Fruit fly (Drosophila melanogaster): ENCODE measurements around the gene GckIII.

The GckIII gene

dm6 chr3R:17081359-17081935 is 3.9 kb upstream of the GckIII start (continued):
- no peak for TF ChIP-seq CG9727 (GFP tag; optimal IDR thresholded peaks at IDR 0.05)
- no peak for TF ChIP-seq Hr3 (GFP tag; optimal IDR thresholded peaks at IDR 0.05)
- TF ChIP-seq grn (GFP tag; optimal IDR thresholded peaks at IDR 0.05) = no peak
- no peak for TF ChIP-seq Fer3 (tag; optimal IDR thresholded peaks at IDR 0.05)
- TF ChIP-seq Awh (GFP tag; IDR thresholded peaks at IDR 0.05) = no peak
- peak; percentile 9 for TF ChIP-seq CG9437 (GFP tag; optimal IDR thresholded peaks at IDR 0.05)
- no peak for TF ChIP-seq amos (GFP tag; IDR thresholded peaks at IDR 0.05; ENCODE audit: partially characterized antibody)
- TF ChIP-seq CG12659 (GFP tag; optimal IDR thresholded peaks at IDR 0.05) = no peak
- no peak for TF ChIP-seq CG18619 (GFP tag; optimal IDR thresholded peaks at IDR 0.05)
- TF ChIP-seq CG3847 (GFP tag; IDR thresholded peaks at IDR 0.05) = no peak
- TF ChIP-seq ken (GFP tag; IDR thresholded peaks at IDR 0.05) = no peak
- TF ChIP-seq Lim3 (GFP tag; IDR thresholded peaks at IDR 0.05) = no peak
- TF ChIP-seq Scr (GFP tag; IDR thresholded peaks at IDR 0.05; ENCODE audit: partially characterized antibody) = no peak
- no peak for TF ChIP-seq gcm2 (GFP tag; optimal IDR thresholded peaks at IDR 0.05)
- no peak for TF ChIP-seq ara (GFP tag; IDR thresholded peaks at IDR 0.05)
- no peak for TF ChIP-seq corto (GFP tag; optimal IDR thresholded peaks at IDR 0.05)
- TF ChIP-seq CG15514 (GFP tag; optimal IDR thresholded peaks at IDR 0.05) = no peak
- TF ChIP-seq BEAF-32 (GFP tag; optimal IDR thresholded peaks at IDR 0.05) = no peak
- no peak for TF ChIP-seq Dip3 (GFP tag; optimal IDR thresholded peaks at IDR 0.05)
- no peak for TF ChIP-seq chn (GFP tag; optimal IDR thresholded peaks at IDR 0.05)
- TF ChIP-seq Dek (tag; optimal IDR thresholded peaks at IDR 0.05) = no peak
- TF ChIP-seq CG3163 (GFP tag; optimal IDR thresholded peaks at IDR 0.05) = no peak
- TF ChIP-seq CG6765 (GFP tag; optimal IDR thresholded peaks at IDR 0.05) = no peak
- TF ChIP-seq so (GFP tag; IDR thresholded peaks at IDR 0.05) = no peak
- TF ChIP-seq stc (GFP tag; IDR thresholded peaks at IDR 0.05) = no peak
- TF ChIP-seq fu2 (GFP tag; optimal IDR thresholded peaks at IDR 0.05) = no peak
- no peak for TF ChIP-seq Atf3 (GFP tag; optimal IDR thresholded peaks at IDR 0.05)
- TF ChIP-seq CG6254 (GFP tag; optimal IDR thresholded peaks at IDR 0.05) = peak; percentile 9
- no peak for TF ChIP-seq CG10654 (GFP tag; optimal IDR thresholded peaks at IDR 0.05)
- TF ChIP-seq Nf-YB (GFP tag; optimal IDR thresholded peaks at IDR 0.05) = no peak
- no peak for TF ChIP-seq bbx (GFP tag; IDR thresholded peaks at IDR 0.05; ENCODE audit: partially characterized antibody)
- TF ChIP-seq row (GFP tag; IDR thresholded peaks at IDR 0.05) = 0 out of 3 replicates have a peak, but pooled peaks have one; percentile 11
- TF ChIP-seq maf-S (GFP tag; optimal IDR thresholded peaks at IDR 0.05) = no peak
- TF ChIP-seq hb (GFP tag; IDR thresholded peaks at IDR 0.05; ENCODE audit: partially characterized antibody) = no peak
- no peak for TF ChIP-seq ap (GFP tag; IDR thresholded peaks at IDR 0.05)
- TF ChIP-seq exex (tag; optimal IDR thresholded peaks at IDR 0.05) = no peak
- no peak for TF ChIP-seq CG6683 (GFP tag; optimal IDR thresholded peaks at IDR 0.05)
- no peak for TF ChIP-seq CG17612 (GFP tag; IDR thresholded peaks at IDR 0.05)
- TF ChIP-seq CG33213 (GFP tag; optimal IDR thresholded peaks at IDR 0.05) = no peak
- no peak for TF ChIP-seq Elba2 (GFP tag; optimal IDR thresholded peaks at IDR 0.05)
- no peak for TF ChIP-seq Dad (GFP tag; optimal IDR thresholded peaks at IDR 0.05)
- no peak for TF ChIP-seq CG8281 (tag; optimal IDR thresholded peaks at IDR 0.05)
- TF ChIP-seq Hsf (GFP tag; optimal IDR thresholded peaks at IDR 0.05) = no peak
- TF ChIP-seq dmrt11E (tag; optimal IDR thresholded peaks at IDR 0.05) = peak; percentile 32
- TF ChIP-seq fd102C (GFP tag; optimal IDR thresholded peaks at IDR 0.05) = no peak
- TF ChIP-seq ERR (GFP tag; optimal IDR thresholded peaks at IDR 0.05) = no peak
- TF ChIP-seq CG7963 (GFP tag; IDR thresholded peaks at IDR 0.05; ENCODE audit: partially characterized antibody) = no peak
- no peak for TF ChIP-seq CG5953 (GFP tag; IDR thresholded peaks at IDR 0.05)
- TF ChIP-seq sima (GFP tag; optimal IDR thresholded peaks at IDR 0.05) = no peak
- no peak for TF ChIP-seq Dbx (GFP tag; IDR thresholded peaks at IDR 0.05)
- TF ChIP-seq Hr39 (optimal IDR thresholded peaks at IDR 0.05) = no peak
- no peak for TF ChIP-seq Optix (GFP tag; IDR thresholded peaks at IDR 0.05)
